Fruit fly (Drosophila melanogaster) whole organism, prepupa: ENCODE data around the gene Aef1.

Experiments used
- Blimp-1 ChIP-seq: fragments of 200-800 bp; sonication (Bioruptor generic); optimal IDR thresholded peaks from 3 replicates; lab custom pipeline; 2017; ENCODE audit warnings: missing biosample characterization, missing genetic modification characterization, mild to moderate bottlenecking, moderate library complexity, missing genetic modification reagents
- CG10631 ChIP-seq: fragments of 200-800 bp; sonication (Bioruptor generic); optimal IDR thresholded peaks from 2 replicates; lab custom pipeline; 2016; ENCODE audit warnings: missing biosample characterization, missing genetic modification characterization
- CG10669 ChIP-seq: fragments of 200-800 bp; sonication (Bioruptor generic); optimal IDR thresholded peaks from 3 replicates; lab custom pipeline; 2018; ENCODE audit warnings: missing biosample characterization, mild to moderate bottlenecking, missing genetic modification characterization, moderate library complexity
- CG11294 ChIP-seq: fragments of 200-800 bp; sonication (Bioruptor generic); IDR thresholded peaks from 2 replicates; pipeline ENCODE4 v1.3.6; 2022; ENCODE audit warnings: missing biosample characterization, missing genetic modification characterization
- CG11762 ChIP-seq: fragments of 200-800 bp; sonication (Bioruptor generic); optimal IDR thresholded peaks from 3 replicates; lab custom pipeline; 2016; ENCODE audit warnings: missing biosample characterization, missing genetic modification characterization; ENCODE audit not compliant: insufficient read depth
- CG11902 ChIP-seq: fragments of 200-800 bp; sonication (Bioruptor generic); optimal IDR thresholded peaks from 3 replicates; lab custom pipeline; 2016; ENCODE audit warnings: missing biosample characterization, missing genetic modification characterization
- CG1621 ChIP-seq: fragments of 200-800 bp; sonication (Bioruptor generic); optimal IDR thresholded peaks from 3 replicates; lab custom pipeline; 2018; ENCODE audit warnings: missing biosample characterization, mild to moderate bottlenecking, missing genetic modification characterization
- CG16779 ChIP-seq: fragments of 200-800 bp; sonication (Bioruptor generic); optimal IDR thresholded peaks from 3 replicates; lab custom pipeline; 2017; ENCODE audit warnings: missing biosample characterization, mild to moderate bottlenecking, missing genetic modification characterization
- CG3032 ChIP-seq: fragments of 200-800 bp; optimal IDR thresholded peaks from 2 replicates; lab custom pipeline; 2019; ENCODE audit warnings: missing biosample characterization, mild to moderate bottlenecking, missing genetic modification characterization, moderate library complexity
- CG31627 ChIP-seq: fragments of 200-800 bp; sonication (Bioruptor generic); optimal IDR thresholded peaks from 3 replicates; lab custom pipeline; 2016; ENCODE audit warnings: missing biosample characterization, missing genetic modification characterization
- CG32006 ChIP-seq: fragments of 200-800 bp; sonication (Bioruptor generic); optimal IDR thresholded peaks from 3 replicates; lab custom pipeline; 2017; ENCODE audit warnings: missing biosample characterization, mild to moderate bottlenecking, missing genetic modification characterization
- CG34406 ChIP-seq: fragments of 200-800 bp; sonication (Bioruptor generic); optimal IDR thresholded peaks from 3 replicates; lab custom pipeline; 2016; ENCODE audit warnings: missing biosample characterization, missing genetic modification characterization
- CG3919 ChIP-seq: fragments of 200-800 bp; sonication (Bioruptor generic); optimal IDR thresholded peaks from 3 replicates; lab custom pipeline; 2016; ENCODE audit warnings: missing biosample characterization, missing genetic modification characterization
- CG6163 ChIP-seq: fragments of 200-800 bp; sonication (Bioruptor generic); IDR thresholded peaks from 3 replicates; pipeline ENCODE4 v1.3.6; 2022; ENCODE audit warnings: missing biosample characterization, missing genetic modification characterization
- CG6854 ChIP-seq: fragments of 200-800 bp; sonication (Bioruptor generic); optimal IDR thresholded peaks from 2 replicates; lab custom pipeline; 2017; ENCODE audit warnings: missing biosample characterization, mild to moderate bottlenecking, missing genetic modification characterization
- CG7368 ChIP-seq: fragments of 200-800 bp; sonication (Bioruptor generic); optimal IDR thresholded peaks from 3 replicates; lab custom pipeline; 2016; ENCODE audit warnings: missing biosample characterization, missing genetic modification characterization
- CG8119 ChIP-seq: fragments of 200-800 bp; sonication (Bioruptor generic); IDR thresholded peaks from 3 replicates; pipeline ENCODE4 v1.3.6; 2022; ENCODE audit warnings: missing biosample characterization, missing genetic modification characterization
- CG8632 ChIP-seq: fragments of 200-800 bp; sonication (Bioruptor generic); optimal IDR thresholded peaks from 3 replicates; lab custom pipeline; 2016; ENCODE audit warnings: missing biosample characterization, missing genetic modification characterization
- CG9139 ChIP-seq: fragments of 200-800 bp; sonication (Bioruptor generic); optimal IDR thresholded peaks from 3 replicates; lab custom pipeline; 2017; ENCODE audit warnings: missing biosample characterization, mild to moderate bottlenecking, missing genetic modification characterization
- Eip75B ChIP-seq: fragments of 200-800 bp; sonication (Bioruptor generic); optimal IDR thresholded peaks from 3 replicates; lab custom pipeline; 2016; ENCODE audit warnings: missing biosample characterization, missing genetic modification characterization
- Eip78C ChIP-seq: fragments of 200-800 bp; sonication (Bioruptor generic); peaks from one replicate; lab custom pipeline; 2016; ENCODE audit warnings: missing biosample characterization, missing genetic modification characterization
- Eip93F ChIP-seq: fragments of 200-800 bp; sonication (Bioruptor generic); optimal IDR thresholded peaks from 2 replicates; lab custom pipeline; 2016; ENCODE audit warnings: missing biosample characterization, mild to moderate bottlenecking, missing genetic modification characterization
- Ets21C ChIP-seq: fragments of 200-800 bp; sonication (Bioruptor generic); optimal IDR thresholded peaks from 3 replicates; lab custom pipeline; 2016; ENCODE audit warnings: missing biosample characterization, missing genetic modification characterization
- Gug ChIP-seq: fragments of 200-800 bp; sonication (Bioruptor generic); IDR thresholded peaks from 2 replicates; pipeline ENCODE4 v1.3.6; 2022; ENCODE audit warnings: missing biosample characterization, missing genetic modification characterization
- Hr38 ChIP-seq: sonication (Bioruptor generic); optimal IDR thresholded peaks from 2 replicates; lab custom pipeline; 2016; ENCODE audit warnings: missing biosample characterization, missing genetic modification characterization
- Met ChIP-seq: fragments of 200-800 bp; sonication (Bioruptor generic); optimal IDR thresholded peaks from 3 replicates; lab custom pipeline; 2016; ENCODE audit warnings: missing biosample characterization, missing genetic modification characterization
- OdsH ChIP-seq: fragments of 200-800 bp; sonication (Bioruptor generic); optimal IDR thresholded peaks from 3 replicates; lab custom pipeline; 2016; ENCODE audit warnings: missing biosample characterization, missing genetic modification characterization
- Sox102F ChIP-seq: fragments of 200-800 bp; sonication (Bioruptor generic); optimal IDR thresholded peaks from 2 replicates; lab custom pipeline; 2016; ENCODE audit warnings: missing biosample characterization, mild to moderate bottlenecking, missing genetic modification characterization
- achi ChIP-seq: fragments of 200-800 bp; sonication (Bioruptor generic); optimal IDR thresholded peaks from 3 replicates; lab custom pipeline; 2016; ENCODE audit warnings: missing biosample characterization, missing genetic modification characterization
- acj6 ChIP-seq: fragments of 200-800 bp; sonication (Bioruptor generic); optimal IDR thresholded peaks from 3 replicates; lab custom pipeline; 2016; ENCODE audit warnings: missing biosample characterization, missing genetic modification characterization
- cyc ChIP-seq: fragments of 200-800 bp; sonication (Bioruptor generic); optimal IDR thresholded peaks from 3 replicates; lab custom pipeline; 2016; ENCODE audit warnings: missing biosample characterization, missing genetic modification characterization
- dsx ChIP-seq: fragments of 200-800 bp; optimal IDR thresholded peaks from 3 replicates; lab custom pipeline; 2019; ENCODE audit warnings: missing biosample characterization, mild to moderate bottlenecking, missing genetic modification characterization, moderate library complexity; ENCODE audit not compliant: poor library complexity, severe bottlenecking
- eg ChIP-seq: fragments of 200-800 bp; sonication (Bioruptor generic); IDR thresholded peaks from 3 replicates; pipeline ENCODE4 v1.3.6; 2022; ENCODE audit warnings: missing biosample characterization, missing genetic modification characterization
- esn ChIP-seq: fragments of 200-800 bp; sonication (Bioruptor generic); optimal IDR thresholded peaks from 2 replicates; lab custom pipeline; 2016; ENCODE audit warnings: missing biosample characterization, mild to moderate bottlenecking, missing genetic modification characterization, moderate library complexity
- fd59A ChIP-seq: fragments of 200-800 bp; sonication (Bioruptor generic); optimal IDR thresholded peaks from 2 replicates; lab custom pipeline; 2017; ENCODE audit warnings: missing biosample characterization, mild to moderate bottlenecking, missing genetic modification characterization, missing genetic modification reagents
- fkh ChIP-seq: fragments of 200-800 bp; sonication (Bioruptor generic); optimal IDR thresholded peaks from 3 replicates; lab custom pipeline; 2017; ENCODE audit warnings: missing biosample characterization, mild to moderate bottlenecking, missing genetic modification characterization, moderate library complexity
- lz ChIP-seq: fragments of 200-800 bp; sonication (Bioruptor generic); optimal IDR thresholded peaks from 3 replicates; lab custom pipeline; 2016; ENCODE audit warnings: missing biosample characterization, missing genetic modification characterization
- pdm3 ChIP-seq: fragments of 200-800 bp; sonication (Bioruptor generic); optimal IDR thresholded peaks from 3 replicates; lab custom pipeline; 2016; ENCODE audit warnings: missing biosample characterization, missing genetic modification characterization
- salr ChIP-seq, 2 experiments: fragments of 200-800 bp; sonication (Bioruptor generic); optimal IDR thresholded peaks; 3 replicates each; lab custom pipeline; 2016 to 2018; ENCODE audit warnings: missing biosample characterization in 2 of 2, missing genetic modification characterization in 2 of 2, mild to moderate bottlenecking in 1 of 2
- spab ChIP-seq: fragments of 200-800 bp; sonication (Bioruptor generic); optimal IDR thresholded peaks from 2 replicates; lab custom pipeline; 2017; ENCODE audit warnings: missing biosample characterization, mild to moderate bottlenecking, missing genetic modification characterization, missing genetic modification reagents
- ss ChIP-seq, 2 experiments: fragments of 200-800 bp; sonication (Bioruptor generic); optimal IDR thresholded peaks; 2 replicates in 1 of 2; 3 replicates in 1 of 2; lab custom pipeline; 2017 to 2018; ENCODE audit warnings: mild to moderate bottlenecking in 2 of 2, missing biosample characterization in 2 of 2, missing genetic modification characterization in 2 of 2, moderate library complexity in 1 of 2
- svp ChIP-seq: fragments of 200-800 bp; sonication (Bioruptor generic); peaks from one replicate; lab custom pipeline; 2016; ENCODE audit warnings: missing biosample characterization, missing genetic modification characterization
- vri ChIP-seq: fragments of 200-800 bp; sonication (Bioruptor generic); optimal IDR thresholded peaks from 3 replicates; lab custom pipeline; 2016; ENCODE audit warnings: missing biosample characterization, mild to moderate bottlenecking, missing genetic modification characterization

Aef1 gene

DNA sequence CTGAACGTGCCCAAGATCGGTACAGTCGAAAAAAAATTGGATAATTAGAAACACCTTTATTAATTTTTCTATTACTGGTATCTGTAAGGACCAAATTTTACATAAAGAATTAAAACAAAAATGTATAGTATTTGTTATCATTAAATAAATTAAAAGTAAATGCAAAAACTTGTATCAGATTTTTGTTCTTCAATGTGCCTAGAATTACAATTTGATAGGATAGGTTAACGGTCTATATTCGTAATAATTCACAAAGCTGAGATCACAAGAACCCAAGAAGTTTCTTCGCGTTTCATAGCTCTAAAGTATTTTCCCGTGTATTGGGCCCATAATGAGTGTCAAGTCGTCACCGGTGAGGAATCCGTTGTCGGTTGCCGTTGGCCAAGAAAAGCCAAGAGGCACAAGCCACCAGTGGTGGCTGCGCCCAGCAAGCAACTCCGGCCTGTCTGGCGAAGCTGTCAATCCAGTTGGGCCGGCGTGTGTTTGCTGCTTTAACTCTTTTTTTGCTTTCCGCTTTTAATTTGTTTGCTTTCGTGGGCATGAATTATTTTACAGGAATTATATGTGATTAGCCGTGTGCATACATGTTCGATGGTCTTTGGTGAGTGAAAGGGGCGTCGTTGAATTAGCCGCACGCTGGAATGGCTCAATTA, 15.2 kb upstream of the Aef1 start (continued):
- TF ChIP-seq Eip75B (GFP tag; lab: Kevin White, UChicago) (peak; percentile 68), CG31627 (GFP tag; lab: Kevin White, UChicago) (peak; percentile 36), ss (GFP tag; optimal IDR thresholded peaks at IDR 0.05; lab: Kevin White, UChicago) (peak; percentile 64 to 79), vri (no peak), Blimp-1 (no peak), dsx (GFP tag; lab: Kevin White, UChicago) (peak; percentile 65), CG11762 (GFP tag; lab: Kevin White, UChicago) (peak; percentile 72), CG9139 (GFP tag; lab: Kevin White, UChicago) (peak; percentile 56), CG8119 (GFP tag; lab: Robert Waterston, UW) (peak; percentile 76), Hr38 (GFP tag; lab: Kevin White, UChicago) (no peak), pdm3 (GFP tag; lab: Kevin White, UChicago) (peak; percentile 73), esn (no peak), CG1621 (peak; percentile 30), CG11294 (GFP tag; lab: Robert Waterston, UW) (no peak; the same call in 1 of the 2 replicates), CG7368 (peak; percentile 58), CG3032 (no peak), lz (peak; percentile 51), CG11902 (GFP tag; lab: Kevin White, UChicago) (peak; percentile 45), CG6854 (no peak), fd59A (GFP tag; lab: Kevin White, UChicago) (peak; percentile 68), CG16779 (tag; lab: Kevin White, UChicago) (peak; percentile 10), Sox102F (GFP tag; lab: Kevin White, UChicago) (peak; percentile 55), Ets21C (GFP tag; lab: Kevin White, UChicago) (peak; percentile 8), Eip93F (GFP tag; lab: Kevin White, UChicago) (no peak), salr (GFP tag; optimal IDR thresholded peaks at IDR 0.05; lab: Kevin White, UChicago) (peak in 1 of 2 experiments; percentile 71), achi (GFP tag; lab: Kevin White, UChicago) (peak; percentile 72), CG8632 (GFP tag; lab: Kevin White, UChicago) (peak; percentile 77), CG34406 (GFP tag; lab: Kevin White, UChicago) (peak; percentile 80), Gug (peak; percentile 48; the same call in 1 of the 2 replicates), OdsH (GFP tag; lab: Kevin White, UChicago) (peak; percentile 83), CG32006 (GFP tag; lab: Kevin White, UChicago) (peak; percentile 86), spab (GFP tag; lab: Kevin White, UChicago) (peak; percentile 68), CG10669 (peak; percentile 72), svp (GFP tag; lab: Kevin White, UChicago) (peak; percentile 81), fkh (GFP tag; lab: Kevin White, UChicago) (peak; percentile 13), Eip78C (GFP tag; lab: Kevin White, UChicago) (peak; percentile 92), acj6 (GFP tag; lab: Kevin White, UChicago) (peak; percentile 73), cyc (no peak), CG3919 (GFP tag; lab: Kevin White, UChicago) (peak; percentile 86), Met (GFP tag; lab: Kevin White, UChicago) (no peak), CG10631 (peak; percentile 73)
- TF ChIP-seq, all 60 proteins: peak for 48

DNA sequence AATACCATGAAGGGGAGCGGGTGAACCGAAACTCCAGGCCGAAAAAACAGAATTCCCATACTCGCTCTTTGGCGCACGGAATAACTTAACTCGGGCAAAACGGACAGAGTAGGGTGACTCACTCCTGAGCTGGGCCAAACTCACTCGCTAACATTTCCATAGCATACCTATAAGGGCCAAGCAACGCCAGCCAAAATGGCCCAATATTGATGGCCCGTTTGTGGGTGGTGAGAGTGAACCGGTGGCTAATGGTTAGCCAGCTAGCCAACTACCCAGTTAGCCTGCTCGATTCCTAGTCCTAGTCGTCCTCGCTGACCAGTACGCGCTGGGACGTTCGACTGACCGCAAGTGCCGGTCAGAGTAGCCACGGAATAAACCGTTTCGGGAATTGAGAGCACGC, 5.7 kb upstream of the Aef1 start, which contains the start of gene CG33288:
CG33288 (plus strand) TSS at position 301 of the 400 bp plus-strand sequence.
- TF ChIP-seq CG6163 (GFP tag; lab: Robert Waterston, UW) (no peak), eg (no peak)
